Fruit fly (Drosophila melanogaster) whole organism, larva: ENCODE data around the gene CG9240.

Experiments used
- noc ChIP-seq: fragments of 200-800 bp; sonication (Bioruptor generic); optimal IDR thresholded peaks from 3 replicates; lab custom pipeline; 2019; ENCODE audit warnings: missing biosample characterization, mild to moderate bottlenecking, missing genetic modification characterization, moderate library complexity

CG9240 gene

DNA sequence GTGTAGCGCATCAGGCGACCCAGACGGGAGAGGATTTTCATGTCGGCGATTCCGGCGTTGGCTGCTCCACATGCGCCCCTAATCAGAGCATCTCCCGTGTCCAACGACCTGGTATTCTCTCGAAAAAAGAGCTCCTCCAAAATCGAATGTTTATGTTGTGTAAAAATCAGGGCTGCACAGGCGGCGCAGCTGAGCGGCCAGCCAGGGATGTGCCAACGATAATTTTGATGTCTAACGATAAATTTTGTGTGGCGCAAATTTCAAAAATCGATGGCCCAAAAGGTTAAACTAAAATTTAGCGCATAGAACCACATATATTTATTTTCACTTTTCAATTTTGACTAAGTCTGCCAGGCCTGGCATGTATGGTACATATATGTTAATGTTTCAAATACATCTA lies at the start of gene CG9240:
Gene CG9240, minus strand, starts transcription at position 213 of the 400 bp plus-strand sequence.
- TF ChIP-seq noc (tag; lab: Kevin White, UChicago) = no peak

- TF ChIP-seq noc (tag; lab: Kevin White, UChicago) = no peak
Observed at dm6 chrX:15748945-15749344, 47.9 kb upstream of the CG9240 start, which contains the start of gene Mvd. Gene Mvd, plus strand, starts transcription at chrX:15749166.

dm6 chrX:15746682-15747196 lies 45.7 kb upstream of the CG9240 start:
- no peak for TF ChIP-seq noc (tag; lab: Kevin White, UChicago)

DNA sequence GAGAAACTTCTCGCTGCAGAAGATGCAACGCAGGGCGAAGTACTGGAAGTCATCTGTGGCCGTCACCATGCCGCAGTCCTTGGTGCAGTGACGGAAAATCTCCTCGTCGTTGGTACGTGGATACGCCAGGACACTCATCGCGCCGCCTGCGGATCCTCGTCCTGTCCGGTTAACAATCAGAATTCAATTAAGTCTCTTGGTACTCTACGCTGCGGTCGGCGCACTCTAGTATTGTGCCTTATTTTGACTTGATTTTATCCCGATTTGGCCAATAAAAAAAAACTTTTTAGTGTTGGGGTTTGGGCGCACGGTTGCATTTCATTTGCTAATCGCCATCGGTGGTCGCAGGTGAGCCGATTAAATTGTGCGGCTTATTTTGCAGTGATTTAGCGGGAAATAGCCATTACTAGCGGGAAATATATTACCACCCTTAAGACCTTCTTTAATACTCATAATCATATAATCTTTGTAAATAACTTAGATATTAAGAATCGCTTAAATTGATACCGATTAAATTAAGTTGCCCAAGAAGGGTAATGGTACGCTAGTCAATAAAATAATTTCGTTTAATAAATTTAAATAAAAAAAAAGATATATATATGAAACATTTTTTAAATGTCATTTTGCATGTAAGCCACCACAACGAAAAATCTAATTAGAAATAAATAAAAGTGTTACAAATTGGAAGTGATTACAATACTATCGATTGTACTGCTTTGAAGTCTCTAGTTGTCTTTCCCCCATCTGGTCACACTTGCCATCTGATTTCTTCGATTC lies 45.0 kb upstream of the CG9240 start, which contains the start of the genes CG8944 and CCT6:
Gene CG8944, minus strand, starts transcription at position 327 of the 777 bp plus-strand sequence.
Gene CCT6, plus strand, starts transcription at position 744 of the 777 bp plus-strand sequence.
- TF ChIP-seq noc (tag; lab: Kevin White, UChicago) = no peak

DNA sequence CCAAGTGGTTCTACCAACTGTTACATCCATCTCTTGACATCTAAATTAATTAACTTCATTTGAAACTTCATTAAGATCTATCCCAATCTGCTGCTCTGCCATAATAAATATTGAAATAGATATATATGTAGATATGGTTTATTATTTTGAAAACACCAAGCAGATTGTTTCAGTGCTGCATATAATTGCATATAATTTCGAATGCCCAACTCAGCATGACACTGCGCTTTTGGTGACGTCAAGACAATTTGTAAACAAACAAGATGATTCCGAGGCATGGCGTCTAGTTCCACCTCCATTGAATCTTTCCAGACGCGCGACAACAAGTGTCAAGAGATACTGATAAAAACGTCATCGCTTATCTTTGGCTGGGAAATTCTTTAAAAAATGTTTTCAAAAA lies 39.8 kb upstream of the CG9240 start:
- peak; percentile 25 for TF ChIP-seq noc (tag; lab: Kevin White, UChicago)

DNA sequence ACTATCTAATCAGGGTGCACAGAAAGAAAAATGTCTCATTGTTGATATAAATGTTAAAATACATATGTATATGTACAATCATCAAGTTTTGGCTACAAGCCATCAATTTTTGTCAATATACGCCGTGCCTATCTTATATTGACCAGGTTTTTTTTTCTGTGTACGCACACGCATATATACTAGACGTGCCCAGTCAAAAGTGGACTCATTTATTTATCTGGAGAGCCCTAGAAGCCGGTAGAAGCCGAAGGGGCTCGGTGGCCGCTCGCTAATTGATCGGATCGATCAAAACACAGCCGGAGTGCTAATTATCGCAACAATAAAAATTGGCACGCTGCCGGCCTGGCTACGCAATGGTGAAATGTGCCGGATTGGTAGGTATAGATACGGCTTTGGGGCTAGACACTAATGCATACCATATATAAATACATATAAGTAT lies 39.2 kb upstream of the CG9240 start:
- TF ChIP-seq noc (tag; lab: Kevin White, UChicago) = peak; percentile 91

dm6 chrX:15738890-15739550 lies 38.0 kb upstream of the CG9240 start, which contains the start of the genes CG11679 and CG8206:
Gene CG11679, minus strand, starts transcription at chrX:15738954.
Gene CG8206, plus strand, starts transcription at chrX:15739230.
- TF ChIP-seq noc (tag; lab: Kevin White, UChicago) = peak; percentile 63

DNA sequence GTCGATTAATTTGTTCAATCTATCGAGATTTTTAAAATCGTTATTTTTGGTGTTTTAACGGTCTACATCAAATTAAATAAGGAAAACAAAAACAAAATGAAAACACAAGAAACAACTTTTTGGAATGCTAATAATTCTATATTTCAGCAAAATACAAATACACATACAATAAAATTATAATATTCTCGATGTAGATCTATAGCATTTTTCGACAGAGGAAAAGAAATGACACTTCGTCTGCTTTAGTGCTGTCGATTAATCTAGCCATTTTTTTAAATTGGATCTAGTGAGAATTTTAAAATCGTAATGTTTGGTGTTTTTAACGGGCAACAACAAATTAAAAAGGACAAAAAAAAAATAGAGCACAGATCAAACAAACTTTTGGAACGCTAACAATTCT lies 36.1 kb upstream of the CG9240 start, which contains the start of gene Arp6:
Gene Arp6, minus strand, starts transcription at position 11 of the 400 bp plus-strand sequence.
- TF ChIP-seq noc (tag; lab: Kevin White, UChicago) = no peak

DNA sequence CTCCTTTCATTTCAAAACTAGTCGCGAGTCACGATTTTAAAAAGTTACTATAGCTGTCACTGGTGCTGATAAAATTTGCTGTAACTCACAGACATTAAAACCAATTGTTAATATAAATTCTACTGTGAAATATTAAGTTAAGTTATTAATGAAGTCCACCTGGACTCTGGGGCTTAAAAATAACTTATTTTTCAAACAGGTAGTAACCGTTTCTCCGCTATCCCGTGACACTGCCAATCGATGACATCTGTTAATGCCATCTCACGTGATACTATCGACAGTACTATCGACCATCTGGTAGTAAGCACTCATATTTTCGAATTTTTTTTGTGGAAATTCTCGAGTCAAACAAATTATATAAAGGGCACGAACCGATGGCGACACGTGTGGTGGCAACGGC lies 32.9 kb upstream of the CG9240 start, which contains the start of the genes CG12379 and MagR:
Gene CG12379, minus strand, starts transcription at position 2 of the 400 bp plus-strand sequence.
Gene MagR, plus strand, starts transcription at position 276 of the 400 bp plus-strand sequence.
- TF ChIP-seq noc (tag; lab: Kevin White, UChicago) = peak; percentile 76

DNA sequence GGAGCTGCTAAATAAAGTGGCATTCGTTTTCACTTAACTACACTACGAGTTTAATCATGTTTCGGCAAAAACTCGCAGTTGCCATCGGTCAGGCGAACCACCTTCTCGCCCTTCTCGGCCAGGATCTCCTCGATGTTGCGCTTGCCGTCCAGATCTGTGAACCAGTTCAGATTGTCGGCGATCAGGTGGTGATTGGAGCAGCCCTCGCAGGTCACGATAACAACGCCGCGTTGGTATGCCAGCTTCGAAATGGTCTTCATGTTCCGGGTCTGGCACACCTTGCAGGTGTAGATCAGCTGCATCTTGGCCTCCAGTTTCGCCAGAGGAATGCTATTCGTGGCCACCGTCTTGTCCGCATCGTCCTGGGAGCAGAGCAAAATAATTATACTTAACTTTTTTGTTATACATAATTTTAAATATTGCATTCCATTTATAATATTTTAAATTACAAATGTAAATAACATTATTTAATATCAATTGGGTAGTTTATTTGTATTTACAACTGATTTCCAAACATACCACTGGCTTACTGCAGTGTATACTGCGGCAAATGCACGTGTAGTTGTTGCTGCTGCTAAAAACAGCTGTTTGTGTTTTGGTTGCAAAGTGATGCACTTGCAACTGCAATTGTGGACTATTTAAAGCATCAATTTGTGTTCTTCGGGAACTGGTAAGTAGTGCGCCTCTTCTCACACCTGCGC lies 32.3 kb upstream of the CG9240 start:
- TF ChIP-seq noc (tag; lab: Kevin White, UChicago) = no peak

DNA sequence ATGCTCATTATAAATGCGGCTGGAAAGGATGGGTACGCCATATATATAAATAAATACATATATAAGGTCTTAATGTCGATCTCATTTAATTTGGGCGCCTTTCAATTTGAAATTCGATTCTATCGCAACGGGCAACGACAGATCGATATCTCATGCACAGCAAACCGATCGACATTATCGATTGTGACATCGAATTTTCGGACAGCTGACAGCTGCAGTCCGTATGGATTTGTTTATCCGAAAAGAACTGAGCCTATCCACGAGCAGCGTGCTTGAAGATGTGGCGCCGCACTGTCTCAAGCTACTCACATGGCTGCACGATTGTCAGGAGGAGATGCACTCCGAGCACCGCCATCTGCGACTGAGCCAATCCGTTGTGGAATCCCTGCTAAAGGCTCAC lies 30.9 kb upstream of the CG9240 start, which contains the start of gene CG8191:
Gene CG8191, plus strand, starts transcription at position 211 of the 400 bp plus-strand sequence.
- no peak for TF ChIP-seq noc (tag; lab: Kevin White, UChicago)

DNA sequence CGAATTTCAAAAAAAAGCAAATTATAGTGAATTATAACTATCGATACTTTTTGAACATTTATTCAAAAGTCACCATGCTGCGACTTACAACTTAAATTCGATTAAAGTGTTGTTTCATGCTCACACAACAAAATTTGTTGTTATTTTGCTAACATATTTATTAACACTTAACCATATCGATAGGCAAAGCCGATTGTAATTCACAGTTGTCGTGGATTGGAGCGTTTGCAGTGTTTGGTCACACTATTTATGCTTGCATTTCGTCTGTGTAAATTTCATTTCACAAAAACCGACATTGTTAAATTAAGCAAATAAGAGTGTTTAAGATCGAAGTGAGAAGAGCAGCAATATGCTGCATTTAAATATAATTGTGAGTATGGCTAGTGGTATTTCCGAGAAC lies 11.3 kb upstream of the CG9240 start, which contains the start of gene HUWE1:
Gene HUWE1, plus strand, starts transcription at position 220 of the 400 bp plus-strand sequence.
- no peak for TF ChIP-seq noc (tag; lab: Kevin White, UChicago)

DNA sequence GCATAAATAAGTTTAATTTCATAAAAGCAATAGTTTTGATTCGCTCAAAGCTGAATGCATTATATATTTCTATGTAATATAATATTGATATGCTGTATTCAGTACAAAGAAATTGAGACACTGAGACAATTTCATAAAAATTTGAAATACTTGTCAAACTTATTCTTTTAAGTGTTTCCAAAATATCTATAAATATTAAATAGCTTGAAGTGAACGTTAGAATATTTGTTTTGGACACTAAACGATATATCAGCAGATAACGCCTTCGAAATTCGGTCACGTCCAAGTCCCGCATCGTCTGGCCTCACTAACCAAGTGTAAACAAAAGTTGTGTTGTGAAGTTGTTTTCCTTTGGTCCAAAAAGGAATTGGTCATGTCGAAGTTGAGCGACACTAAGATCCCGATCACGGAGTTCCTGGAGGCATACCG lies 9.7 kb upstream of the CG9240 start:
- no peak for TF ChIP-seq noc (tag; lab: Kevin White, UChicago)

dm6 chrX:15709984-15710750 lies 9.1 kb upstream of the CG9240 start, which contains the start of the genes CG9281 and CG15601:
Gene CG9281, minus strand, starts transcription at chrX:15710539.
Gene CG15601, plus strand, starts transcription at chrX:15710647.
- no peak for TF ChIP-seq noc (tag; lab: Kevin White, UChicago)
